Worm (Caenorhabditis elegans) whole organism, L3 larva: ENCODE measurements around the gene dpm-3.
A peak's percentile ranks its signal among the peaks of the same experiment; 100 is the strongest.

Experiments
- ZK546.5 ChIP-seq: sonication (generic microtip); optimal IDR thresholded peaks from 2 replicates; lab custom pipeline; 2017; ENCODE audit warnings: missing biosample characterization, missing genetic modification characterization
- ama-1 ChIP-seq: fragments of 150-350 bp; optimal IDR thresholded peaks from 2 replicates; lab custom pipeline; 2018
- ceh-16 ChIP-seq: sonication (generic microtip); optimal IDR thresholded peaks from 2 replicates; lab custom pipeline; 2017; ENCODE audit warnings: missing biosample characterization, missing genetic modification characterization
- ceh-82 ChIP-seq: fragments of 150-350 bp; optimal IDR thresholded peaks from 2 replicates; lab custom pipeline; 2014; ENCODE audit warnings: missing biosample characterization, missing genetic modification characterization
- ceh-9 ChIP-seq: sonication (generic microtip); optimal IDR thresholded peaks from 2 replicates; lab custom pipeline; 2018; ENCODE audit warnings: missing biosample characterization, missing genetic modification characterization
- daf-12 ChIP-seq: fragments of 150-350 bp; optimal IDR thresholded peaks from 2 replicates; lab custom pipeline; 2014; ENCODE audit warnings: missing biosample characterization, missing genetic modification reagents, missing genetic modification characterization
- egl-27 ChIP-seq: sonication (generic microtip); optimal IDR thresholded peaks from 4 replicates; lab custom pipeline; 2017; ENCODE audit warnings: missing biosample characterization, missing genetic modification reagents, missing genetic modification characterization
- egl-5 ChIP-seq: fragments of 150-350 bp; optimal IDR thresholded peaks from 2 replicates; lab custom pipeline; 2017; ENCODE audit warnings: missing biosample characterization, missing genetic modification reagents, missing genetic modification characterization, inconsistent platforms
- elt-2 ChIP-seq: sonication (generic microtip); optimal IDR thresholded peaks from 2 replicates; lab custom pipeline; 2016; ENCODE audit warnings: missing genetic modification reagents, mild to moderate bottlenecking, missing genetic modification characterization, missing compliant biosample characterization
- fkh-10 ChIP-seq: sonication (generic microtip); optimal IDR thresholded peaks from 2 replicates; lab custom pipeline; 2017; ENCODE audit warnings: missing biosample characterization, missing genetic modification reagents, missing genetic modification characterization
- fkh-2 ChIP-seq: fragments of 150-350 bp; optimal IDR thresholded peaks from 2 replicates; lab custom pipeline; 2014; ENCODE audit warnings: missing biosample characterization, missing genetic modification reagents, missing genetic modification characterization
- hmg-11 ChIP-seq: sonication (generic microtip); optimal IDR thresholded peaks from 2 replicates; lab custom pipeline; 2016; ENCODE audit warnings: missing genetic modification characterization, missing compliant biosample characterization
- jun-1 ChIP-seq: fragments of 150-350 bp; optimal IDR thresholded peaks from 2 replicates; lab custom pipeline; 2014; ENCODE audit warnings: missing biosample characterization, missing genetic modification reagents, missing genetic modification characterization
- lin-15B ChIP-seq: fragments of 150-350 bp; optimal IDR thresholded peaks from 2 replicates; lab custom pipeline; 2014; ENCODE audit warnings: missing biosample characterization, missing genetic modification characterization
- lsy-12 ChIP-seq: sonication (generic microtip); optimal IDR thresholded peaks from 2 replicates; lab custom pipeline; 2016; ENCODE audit warnings: mild to moderate bottlenecking, missing genetic modification characterization, missing compliant biosample characterization
- mdl-1 ChIP-seq: fragments of 150-350 bp; optimal IDR thresholded peaks from 2 replicates; lab custom pipeline; 2014; ENCODE audit warnings: missing biosample characterization, missing genetic modification characterization
- mml-1 ChIP-seq: fragments of 150-350 bp; sonication (generic microtip); optimal IDR thresholded peaks from 3 replicates; lab custom pipeline; 2014; ENCODE audit warnings: missing biosample characterization, missing genetic modification characterization
- nfya-1 ChIP-seq: sonication (generic microtip); optimal IDR thresholded peaks from 2 replicates; lab custom pipeline; 2017; ENCODE audit warnings: missing genetic modification characterization, mild to moderate bottlenecking, missing compliant biosample characterization, antibody characterized with exemption, moderate library complexity; ENCODE audit not compliant: insufficient read depth
- nhr-11 ChIP-seq: fragments of 150-350 bp; optimal IDR thresholded peaks from 2 replicates; lab custom pipeline; 2014; ENCODE audit warnings: missing biosample characterization, missing genetic modification characterization
- nhr-12 ChIP-seq: fragments of 150-350 bp; optimal IDR thresholded peaks from 2 replicates; lab custom pipeline; 2014; ENCODE audit warnings: missing biosample characterization, missing genetic modification characterization
- nhr-23 ChIP-seq: fragments of 150-350 bp; optimal IDR thresholded peaks from 2 replicates; lab custom pipeline; 2014; ENCODE audit warnings: missing biosample characterization, missing genetic modification reagents, missing genetic modification characterization
- nhr-28 ChIP-seq: fragments of 150-350 bp; optimal IDR thresholded peaks from 2 replicates; lab custom pipeline; 2014; ENCODE audit warnings: missing biosample characterization, missing genetic modification characterization
- nhr-43 ChIP-seq: sonication (generic microtip); optimal IDR thresholded peaks from 2 replicates; lab custom pipeline; 2016; ENCODE audit warnings: mild to moderate bottlenecking, missing genetic modification characterization, missing compliant biosample characterization; ENCODE audit not compliant: poor library complexity, severe bottlenecking
- nhr-67 ChIP-seq: fragments of 150-350 bp; optimal IDR thresholded peaks from 2 replicates; lab custom pipeline; 2014; ENCODE audit warnings: missing biosample characterization, missing genetic modification characterization
- nhr-77 ChIP-seq: fragments of 150-350 bp; optimal IDR thresholded peaks from 2 replicates; lab custom pipeline; 2014; ENCODE audit warnings: missing biosample characterization, missing genetic modification characterization
- pha-4 ChIP-seq: fragments of 150-350 bp; optimal IDR thresholded peaks from 2 replicates; lab custom pipeline; 2014; ENCODE audit warnings: missing biosample characterization, missing genetic modification reagents, missing genetic modification characterization
- pqm-1 ChIP-seq: fragments of 150-350 bp; optimal IDR thresholded peaks from 2 replicates; lab custom pipeline; 2017; ENCODE audit warnings: missing biosample characterization, missing genetic modification characterization, inconsistent platforms
- sea-2 ChIP-seq: fragments of 150-350 bp; sonication (generic microtip); optimal IDR thresholded peaks from 4 replicates; lab custom pipeline; 2014; ENCODE audit warnings: missing biosample characterization, missing genetic modification reagents, missing genetic modification characterization
- skn-1 ChIP-seq: fragments of 150-350 bp; optimal IDR thresholded peaks from 2 replicates; lab custom pipeline; 2014; ENCODE audit warnings: missing biosample characterization, missing genetic modification characterization
- snpc-4 ChIP-seq: fragments of 150-350 bp; optimal IDR thresholded peaks from 2 replicates; lab custom pipeline; 2014; ENCODE audit warnings: missing biosample characterization, missing genetic modification characterization
- tbx-2 ChIP-seq: sonication (generic microtip); optimal IDR thresholded peaks from 2 replicates; lab custom pipeline; 2016; ENCODE audit warnings: mild to moderate bottlenecking, missing genetic modification characterization, missing compliant biosample characterization
- ztf-4 ChIP-seq: fragments of 150-350 bp; optimal IDR thresholded peaks from 2 replicates; lab custom pipeline; 2014; ENCODE audit warnings: missing biosample characterization, missing genetic modification characterization

dpm-3 gene

ce11 chrIV:12408625-12409024 lies 17.2 kb downstream of the dpm-3 start, which contains the start of gene dsb-1:
dsb-1 (plus strand) TSS chrIV:12408925.
- TF ChIP-seq mml-1 (tag; lab: Kevin White, UChicago): no peak
- TF ChIP-seq ceh-82: no peak
- no peak for TF ChIP-seq egl-27 (tag; lab: Kevin White, UChicago)
- TF ChIP-seq lin-15B (tag; lab: Kevin White, UChicago): no peak
- no peak for TF ChIP-seq nhr-11
- no peak for TF ChIP-seq sea-2 (GFP tag; lab: Kevin White, UChicago)
- no peak for TF ChIP-seq ceh-16
- TF ChIP-seq nhr-23 (tag; lab: Kevin White, UChicago): no peak
- TF ChIP-seq nhr-67 (tag; lab: Kevin White, UChicago): no peak
- TF ChIP-seq, all 47 proteins: peak for 0

- TF ChIP-seq jun-1 (no peak), nhr-77 (tag; lab: Kevin White, UChicago) (no peak), ZK546.5 (tag; lab: Kevin White, UChicago) (no peak), ama-1 (lab: Kevin White, UChicago) (no peak), egl-5 (no peak), fkh-2 (no peak), snpc-4 (tag; lab: Kevin White, UChicago) (no peak), lin-15B (tag; lab: Kevin White, UChicago) (no peak), skn-1 (no peak), nhr-28 (tag; lab: Kevin White, UChicago) (no peak), nhr-11 (no peak), egl-27 (tag; lab: Kevin White, UChicago) (no peak), mdl-1 (no peak)
Measured at ce11 chrIV:12410167-12410566, 18.8 kb downstream of the dpm-3 start, which contains the start of gene acl-13. acl-13 (plus strand) TSS chrIV:12410467.

- TF ChIP-seq nhr-12 (tag; lab: Kevin White, UChicago): no peak
- TF ChIP-seq fkh-10 (GFP tag; lab: Kevin White, UChicago): peak; percentile 71
- no peak for TF ChIP-seq sea-2 (GFP tag; lab: Kevin White, UChicago)
Measured at ce11 chrIV:12414601-12415000, 23.2 kb downstream of the dpm-3 start.

ce11 chrIV:12416629-12417404 lies 25.4 kb downstream of the dpm-3 start:
- TF ChIP-seq ama-1 (lab: Kevin White, UChicago): no peak
- TF ChIP-seq ztf-4 (tag; lab: Kevin White, UChicago): no peak
- peak; percentile 35 for TF ChIP-seq hmg-11 (tag; lab: Kevin White, UChicago)
- TF ChIP-seq elt-2 (tag; lab: Kevin White, UChicago): peak; percentile 26

- TF ChIP-seq egl-5 (no peak), daf-12 (no peak), pqm-1 (tag; lab: Kevin White, UChicago) (peak; percentile 9), nhr-11 (peak; percentile 40), elt-2 (tag; lab: Kevin White, UChicago) (peak; percentile 49), lsy-12 (tag; lab: Kevin White, UChicago) (peak; percentile 20), ceh-9 (tag; lab: Kevin White, UChicago) (peak; percentile 42), fkh-10 (GFP tag; lab: Kevin White, UChicago) (no peak), nfya-1 (tag; lab: Kevin White, UChicago) (peak; percentile 37), pha-4 (tag; lab: Kevin White, UChicago) (peak; percentile 34), tbx-2 (tag; lab: Kevin White, UChicago) (peak; percentile 32), nhr-43 (tag; lab: Kevin White, UChicago) (peak; percentile 73)
Measured at ce11 chrIV:12417536-12418195, 26.3 kb downstream of the dpm-3 start, which contains the start of gene F08G5.3. F08G5.3 (minus strand) TSS chrIV:12417586.
